Worm (Caenorhabditis elegans) whole organism, early embryonic: ENCODE results near the gene srp-6.

Experiments
- B0310.2 ChIP-seq: sonication (generic microtip); optimal IDR thresholded peaks from 2 replicates; lab custom pipeline; 2016; ENCODE audit warnings: mild to moderate bottlenecking, missing genetic modification characterization, missing compliant biosample characterization
- F13C5.2 ChIP-seq: sonication (generic microtip); optimal IDR thresholded peaks from 2 replicates; lab custom pipeline; 2017; ENCODE audit warnings: mild to moderate bottlenecking, missing genetic modification characterization, inconsistent platforms, missing compliant biosample characterization
- aly-1 ChIP-seq: sonication (generic microtip); optimal IDR thresholded peaks from 2 replicates; lab custom pipeline; 2016; ENCODE audit warnings: missing genetic modification characterization, missing compliant biosample characterization
- ama-1 ChIP-seq: fragments of 150-350 bp; optimal IDR thresholded peaks from 2 replicates; lab custom pipeline; 2014
- ceh-13 ChIP-seq: fragments of 200-800 bp; sonication (Bioruptor generic); optimal IDR thresholded peaks from 2 replicates; lab custom pipeline; 2018; ENCODE audit warnings: mild to moderate bottlenecking, missing genetic modification characterization, missing compliant biosample characterization
- ceh-36 ChIP-seq: sonication (generic microtip); optimal IDR thresholded peaks from 2 replicates; lab custom pipeline; 2016; ENCODE audit warnings: missing genetic modification characterization, inconsistent platforms, missing compliant biosample characterization
- ets-7 ChIP-seq: sonication (generic microtip); optimal IDR thresholded peaks from 2 replicates; lab custom pipeline; 2016; ENCODE audit warnings: missing genotype, missing genetic modification characterization, missing compliant biosample characterization
- flt-1 ChIP-seq: fragments of 200-800 bp; sonication (Bioruptor generic); IDR thresholded peaks from 2 replicates; pipeline ENCODE4 v1.3.6; 2022; ENCODE audit warnings: missing genetic modification characterization, missing compliant biosample characterization
- hmbx-1 ChIP-seq: sonication (generic microtip); optimal IDR thresholded peaks from 2 replicates; lab custom pipeline; 2016; ENCODE audit warnings: mild to moderate bottlenecking, missing genetic modification characterization, missing compliant biosample characterization
- hmg-4 ChIP-seq: fragments of 200-800 bp; sonication (Bioruptor generic); optimal IDR thresholded peaks from 2 replicates; lab custom pipeline; 2018; ENCODE audit warnings: mild to moderate bottlenecking, missing genetic modification characterization, missing compliant biosample characterization
- hnd-1 ChIP-seq: sonication (generic microtip); optimal IDR thresholded peaks from 2 replicates; lab custom pipeline; 2016; ENCODE audit warnings: missing genetic modification characterization, missing compliant biosample characterization
- pes-1 ChIP-seq: fragments of 200-800 bp; sonication (Bioruptor generic); IDR thresholded peaks from 2 replicates; pipeline ENCODE4 v1.3.6; 2022; ENCODE audit warnings: missing genetic modification reagents, missing genetic modification characterization, missing compliant biosample characterization
- scrt-1 ChIP-seq: fragments of 200-800 bp; sonication (Bioruptor generic); IDR thresholded peaks from 2 replicates; pipeline ENCODE4 v1.3.6; 2022; ENCODE audit warnings: missing genetic modification characterization, missing compliant biosample characterization
- sea-1 ChIP-seq: fragments of 200-800 bp; sonication (Bioruptor generic); conservative IDR thresholded peaks from 2 replicates; pipeline ENCODE4 v1.3.6; 2022; ENCODE audit warnings: missing genetic modification characterization, missing compliant biosample characterization
- tbx-11 ChIP-seq: fragments of 200-800 bp; sonication (Bioruptor generic); IDR thresholded peaks from 2 replicates; pipeline ENCODE4 v1.3.6; 2022; ENCODE audit warnings: missing genetic modification characterization, missing compliant biosample characterization
- tbx-37 ChIP-seq: fragments of 200-800 bp; sonication (Bioruptor generic); conservative IDR thresholded peaks from 2 replicates; pipeline ENCODE4 v1.3.6; 2022; ENCODE audit warnings: missing genetic modification reagents, missing genetic modification characterization, missing compliant biosample characterization
- tra-4 ChIP-seq: sonication (generic microtip); optimal IDR thresholded peaks from 2 replicates; lab custom pipeline; 2017; ENCODE audit warnings: missing genetic modification characterization, missing compliant biosample characterization

Gene srp-6

ce11 chrV:7386052-7386573, at the start of gene srp-6:
Gene srp-6, minus strand, starts transcription at chrV:7386102.
- TF ChIP-seq ceh-36 (tag; lab: Kevin White, UChicago) (no peak), flt-1 (GFP tag; lab: Robert Waterston, UW) (no peak), ama-1 (lab: Kevin White, UChicago) (no peak), sea-1 (GFP tag; lab: Robert Waterston, UW) (no peak), F13C5.2 (tag; lab: Kevin White, UChicago) (no peak), tbx-37 (GFP tag; lab: Robert Waterston, UW) (no peak), ceh-13 (GFP tag; lab: Kevin White, UChicago) (no peak), pes-1 (no peak), aly-1 (no peak), B0310.2 (tag; lab: Kevin White, UChicago) (no peak), scrt-1 (GFP tag; lab: Robert Waterston, UW) (no peak), hmg-4 (GFP tag; lab: Kevin White, UChicago) (no peak)

- TF ChIP-seq hnd-1 (no peak), B0310.2 (tag; lab: Kevin White, UChicago) (no peak), tbx-11 (GFP tag; lab: Robert Waterston, UW) (no peak), pes-1 (no peak), hmbx-1 (tag; lab: Kevin White, UChicago) (no peak), ceh-13 (GFP tag; lab: Kevin White, UChicago) (no peak), ets-7 (tag; lab: Kevin White, UChicago) (no peak), F13C5.2 (tag; lab: Kevin White, UChicago) (no peak), flt-1 (GFP tag; lab: Robert Waterston, UW) (no peak), ama-1 (lab: Kevin White, UChicago) (no peak), tbx-37 (GFP tag; lab: Robert Waterston, UW) (no peak)
Observed at ce11 chrV:7434805-7435363, 49.0 kb upstream of the srp-6 start.

DNA sequence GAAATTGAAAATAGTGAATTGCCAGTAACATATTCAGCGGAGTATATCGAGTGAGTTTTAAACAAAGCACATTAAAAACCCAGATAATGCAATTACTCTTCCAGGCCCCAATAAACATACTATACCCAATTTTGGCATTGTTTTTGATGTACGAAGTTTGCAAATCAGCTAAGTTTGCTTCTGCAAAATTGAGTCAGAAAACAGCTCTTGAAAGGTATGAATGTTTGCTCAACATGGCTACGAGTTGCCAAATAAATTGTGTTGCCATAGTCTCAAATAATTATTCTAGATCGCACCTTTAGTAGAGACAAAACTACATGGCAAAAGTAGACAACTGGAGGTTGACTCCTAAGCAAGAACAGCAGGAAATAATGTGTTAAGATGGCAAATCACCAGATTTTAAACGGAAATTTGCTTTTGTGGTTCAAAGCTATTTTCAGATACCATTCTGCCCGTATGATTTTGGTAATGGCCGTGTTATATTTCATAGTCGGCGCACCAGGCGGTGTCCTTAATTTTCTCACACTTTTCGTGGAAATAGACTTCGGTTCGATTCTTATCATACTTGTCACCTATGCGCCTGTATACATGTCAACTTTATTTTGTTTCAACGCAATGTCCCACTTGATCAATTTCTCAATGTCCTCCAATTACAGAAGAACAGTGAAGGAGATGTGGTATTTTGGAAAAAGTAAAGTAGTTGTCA, 46.7 kb upstream of the srp-6 start:
- TF ChIP-seq F13C5.2 (tag; lab: Kevin White, UChicago) (no peak), hnd-1 (no peak), pes-1 (no peak), scrt-1 (GFP tag; lab: Robert Waterston, UW) (no peak), flt-1 (GFP tag; lab: Robert Waterston, UW) (no peak), aly-1 (no peak), hmbx-1 (tag; lab: Kevin White, UChicago) (no peak), tra-4 (no peak), ceh-13 (GFP tag; lab: Kevin White, UChicago) (no peak), hmg-4 (GFP tag; lab: Kevin White, UChicago) (no peak), B0310.2 (tag; lab: Kevin White, UChicago) (no peak), ama-1 (lab: Kevin White, UChicago) (no peak), tbx-37 (GFP tag; lab: Robert Waterston, UW) (no peak), sea-1 (GFP tag; lab: Robert Waterston, UW) (no peak), ets-7 (tag; lab: Kevin White, UChicago) (no peak)

DNA sequence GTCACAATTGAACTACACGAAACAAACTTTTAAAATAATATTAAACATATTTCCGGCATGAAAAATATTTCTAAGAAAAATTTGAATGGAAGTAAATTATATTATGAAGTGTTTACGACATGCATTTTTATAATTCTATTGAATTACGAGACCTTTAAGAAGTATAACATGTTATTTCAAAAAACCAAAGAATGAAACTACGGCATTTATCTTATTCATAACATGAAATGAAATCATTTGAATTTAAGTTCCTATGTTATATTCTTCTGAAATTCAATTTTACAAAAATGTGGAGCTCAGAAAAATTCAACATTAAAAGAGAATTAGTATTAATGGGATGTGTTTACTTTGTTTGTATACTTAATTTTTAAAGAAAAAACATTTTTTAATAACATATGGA, 45.1 kb upstream of the srp-6 start, which contains the start of gene srw-71:
Gene srw-71 (minus strand): TSS at position 101 of the 400 bp plus-strand sequence.
- TF ChIP-seq hnd-1 (no peak), ceh-13 (GFP tag; lab: Kevin White, UChicago) (no peak), flt-1 (GFP tag; lab: Robert Waterston, UW) (no peak), tbx-11 (GFP tag; lab: Robert Waterston, UW) (no peak), scrt-1 (GFP tag; lab: Robert Waterston, UW) (no peak), hmg-4 (GFP tag; lab: Kevin White, UChicago) (no peak)

DNA sequence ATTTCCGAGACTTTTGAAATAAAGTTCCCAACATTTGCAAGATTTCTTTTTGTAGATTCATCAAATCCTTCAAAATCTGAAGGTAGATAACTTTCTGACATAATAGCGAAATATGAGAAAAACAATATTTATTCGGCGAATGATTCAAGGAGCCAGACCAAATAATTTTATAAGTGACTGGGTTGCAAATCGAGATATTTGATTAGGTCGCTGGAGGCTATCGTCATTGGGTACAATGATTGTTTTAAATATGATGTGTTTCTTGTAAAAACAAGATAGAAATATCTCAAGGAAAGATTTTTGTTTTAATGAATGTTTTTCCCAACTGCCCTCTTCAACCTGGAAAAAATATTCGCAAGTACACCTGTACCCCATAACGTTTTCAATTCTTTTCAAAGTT, 43.0 kb upstream of the srp-6 start, which contains the start of gene srw-69:
Gene srw-69 (minus strand): TSS at position 101 of the 400 bp plus-strand sequence.
- TF ChIP-seq ama-1 (lab: Kevin White, UChicago) (no peak), hmg-4 (GFP tag; lab: Kevin White, UChicago) (no peak), ceh-36 (tag; lab: Kevin White, UChicago) (no peak), sea-1 (GFP tag; lab: Robert Waterston, UW) (no peak), flt-1 (GFP tag; lab: Robert Waterston, UW) (no peak), aly-1 (no peak), tbx-11 (GFP tag; lab: Robert Waterston, UW) (no peak), tbx-37 (GFP tag; lab: Robert Waterston, UW) (no peak), hmbx-1 (tag; lab: Kevin White, UChicago) (no peak), ceh-13 (GFP tag; lab: Kevin White, UChicago) (no peak), F13C5.2 (tag; lab: Kevin White, UChicago) (no peak), tra-4 (no peak), scrt-1 (GFP tag; lab: Robert Waterston, UW) (no peak), hnd-1 (no peak), pes-1 (no peak), ets-7 (tag; lab: Kevin White, UChicago) (no peak), B0310.2 (tag; lab: Kevin White, UChicago) (no peak)

ce11 chrV:7426594-7426993, 40.7 kb upstream of the srp-6 start, which contains the start of gene srw-68:
Gene srw-68, minus strand, starts transcription at chrV:7426694.
- no peak for TF ChIP-seq scrt-1 (GFP tag; lab: Robert Waterston, UW)
- no peak for TF ChIP-seq ama-1 (lab: Kevin White, UChicago)
- no peak for TF ChIP-seq ceh-36 (tag; lab: Kevin White, UChicago)
- TF ChIP-seq hmbx-1 (tag; lab: Kevin White, UChicago): no peak
- no peak for TF ChIP-seq tbx-37 (GFP tag; lab: Robert Waterston, UW)
- TF ChIP-seq flt-1 (GFP tag; lab: Robert Waterston, UW): no peak
- no peak for TF ChIP-seq hmg-4 (GFP tag; lab: Kevin White, UChicago)
- TF ChIP-seq F13C5.2 (tag; lab: Kevin White, UChicago): no peak
- TF ChIP-seq B0310.2 (tag; lab: Kevin White, UChicago): no peak
- no peak for TF ChIP-seq ets-7 (tag; lab: Kevin White, UChicago)
- no peak for TF ChIP-seq hnd-1
- TF ChIP-seq sea-1 (GFP tag; lab: Robert Waterston, UW): no peak
- no peak for TF ChIP-seq ceh-13 (GFP tag; lab: Kevin White, UChicago)
- TF ChIP-seq tbx-11 (GFP tag; lab: Robert Waterston, UW): no peak
- no peak for TF ChIP-seq aly-1
- TF ChIP-seq pes-1: no peak
- TF ChIP-seq tra-4: no peak
